Worm (Caenorhabditis elegans) whole organism, L2 larva: ENCODE measurements around the gene F40G12.5.

Experiments used
- F13H6.1 ChIP-seq: sonication (generic microtip); optimal IDR thresholded peaks from 2 replicates; lab custom pipeline; 2016; ENCODE audit warnings: missing genetic modification characterization, missing compliant biosample characterization
- R02D3.7 ChIP-seq: fragments of 150-350 bp; optimal IDR thresholded peaks from 2 replicates; lab custom pipeline; 2014; ENCODE audit warnings: missing biosample characterization, missing genetic modification characterization
- ZK546.5 ChIP-seq: sonication (generic microtip); optimal IDR thresholded peaks from 2 replicates; lab custom pipeline; 2017; ENCODE audit warnings: missing biosample characterization, missing genetic modification characterization
- alr-1 ChIP-seq: fragments of 150-350 bp; optimal IDR thresholded peaks from 2 replicates; lab custom pipeline; 2014; ENCODE audit warnings: missing biosample characterization, missing genetic modification characterization
- ama-1 ChIP-seq: fragments of 150-350 bp; optimal IDR thresholded peaks from 2 replicates; lab custom pipeline; 2018; ENCODE audit warnings: inconsistent platforms
- blmp-1 ChIP-seq: sonication (generic microtip); optimal IDR thresholded peaks from 2 replicates; lab custom pipeline; 2017; ENCODE audit warnings: missing genetic modification characterization, mild to moderate bottlenecking, missing compliant biosample characterization, antibody characterized with exemption, moderate library complexity; ENCODE audit not compliant: insufficient read depth
- ceh-82 ChIP-seq: fragments of 150-350 bp; optimal IDR thresholded peaks from 2 replicates; lab custom pipeline; 2014; ENCODE audit warnings: missing biosample characterization, missing genetic modification characterization
- crh-2 ChIP-seq: sonication (generic microtip); optimal IDR thresholded peaks from 2 replicates; lab custom pipeline; 2017; ENCODE audit warnings: missing biosample characterization, missing genetic modification characterization
- dmd-4 ChIP-seq: sonication (generic microtip); optimal IDR thresholded peaks from 2 replicates; lab custom pipeline; 2017; ENCODE audit warnings: missing biosample characterization, missing genetic modification characterization
- egl-27 ChIP-seq: sonication (generic microtip); optimal IDR thresholded peaks from 3 replicates; lab custom pipeline; 2017; ENCODE audit warnings: missing biosample characterization, missing genetic modification reagents, missing genetic modification characterization
- elt-1 ChIP-seq: fragments of 150-350 bp; optimal IDR thresholded peaks from 2 replicates; lab custom pipeline; 2014; ENCODE audit warnings: missing biosample characterization, missing genetic modification characterization
- elt-3 ChIP-seq: sonication (generic microtip); optimal IDR thresholded peaks from 2 replicates; lab custom pipeline; 2017; ENCODE audit warnings: missing biosample characterization, missing genetic modification characterization
- fos-1 ChIP-seq: fragments of 150-350 bp; optimal IDR thresholded peaks from 2 replicates; lab custom pipeline; 2014; ENCODE audit warnings: missing biosample characterization, missing genetic modification characterization
- gmeb-1 ChIP-seq: fragments of 150-350 bp; optimal IDR thresholded peaks from 2 replicates; lab custom pipeline; 2014; ENCODE audit warnings: missing biosample characterization, missing genetic modification characterization
- lin-13 ChIP-seq: fragments of 150-350 bp; optimal IDR thresholded peaks from 2 replicates; lab custom pipeline; 2014; ENCODE audit warnings: missing biosample characterization, missing genetic modification reagents, missing genetic modification characterization
- lin-39 ChIP-seq: fragments of 150-350 bp; optimal IDR thresholded peaks from 2 replicates; lab custom pipeline; 2014; ENCODE audit warnings: missing biosample characterization, missing genetic modification reagents, missing genetic modification characterization
- lsy-2 ChIP-seq, 2 experiments: fragments of 150-350 bp in 1 of 2; sonication (generic microtip) in 1 of 2; optimal IDR thresholded peaks; 2 replicates each; lab custom pipeline; 2014 to 2017; ENCODE audit warnings: missing biosample characterization in 2 of 2, missing genetic modification characterization in 2 of 2
- mbf-1 ChIP-seq: sonication (generic microtip); optimal IDR thresholded peaks from 2 replicates; lab custom pipeline; 2017; ENCODE audit warnings: missing biosample characterization, missing genetic modification characterization
- mdl-1 ChIP-seq, 2 experiments: fragments of 150-350 bp in 1 of 2; sonication (generic microtip) in 1 of 2; optimal IDR thresholded peaks; 2 replicates each; lab custom pipeline; 2017; ENCODE audit warnings: missing biosample characterization in 2 of 2, missing genetic modification characterization in 2 of 2
- nhr-10 ChIP-seq: sonication (generic microtip); optimal IDR thresholded peaks from 2 replicates; lab custom pipeline; 2017; ENCODE audit warnings: missing biosample characterization, missing genetic modification characterization
- nhr-11 ChIP-seq: fragments of 150-350 bp; optimal IDR thresholded peaks from 2 replicates; lab custom pipeline; 2014; ENCODE audit warnings: missing biosample characterization, missing genetic modification characterization
- nhr-12 ChIP-seq: fragments of 150-350 bp; optimal IDR thresholded peaks from 2 replicates; lab custom pipeline; 2014; ENCODE audit warnings: missing biosample characterization, missing genetic modification characterization
- nhr-129 ChIP-seq: fragments of 150-350 bp; optimal IDR thresholded peaks from 2 replicates; lab custom pipeline; 2014; ENCODE audit warnings: missing biosample characterization, missing genetic modification characterization
- nhr-21 ChIP-seq: fragments of 150-350 bp; optimal IDR thresholded peaks from 2 replicates; lab custom pipeline; 2014; ENCODE audit warnings: missing biosample characterization, missing genetic modification characterization
- nhr-23 ChIP-seq: fragments of 150-350 bp; optimal IDR thresholded peaks from 2 replicates; lab custom pipeline; 2014; ENCODE audit warnings: missing biosample characterization, missing genetic modification reagents, missing genetic modification characterization
- nhr-237 ChIP-seq: fragments of 150-350 bp; optimal IDR thresholded peaks from 2 replicates; lab custom pipeline; 2014; ENCODE audit warnings: missing biosample characterization, missing genetic modification characterization
- nhr-25 ChIP-seq: fragments of 150-350 bp; sonication (generic microtip); optimal IDR thresholded peaks from 3 replicates; lab custom pipeline; 2014; ENCODE audit warnings: missing biosample characterization, missing genetic modification characterization
- nhr-6 ChIP-seq: fragments of 150-350 bp; optimal IDR thresholded peaks from 2 replicates; lab custom pipeline; 2014; ENCODE audit warnings: missing biosample characterization, missing genetic modification characterization
- peb-1 ChIP-seq: fragments of 150-350 bp; optimal IDR thresholded peaks from 2 replicates; lab custom pipeline; 2014; ENCODE audit warnings: missing biosample characterization, missing genetic modification characterization
- sem-4 ChIP-seq: fragments of 150-350 bp; optimal IDR thresholded peaks from 2 replicates; lab custom pipeline; 2014; ENCODE audit warnings: missing biosample characterization, missing genetic modification reagents, missing genetic modification characterization
- sma-3 ChIP-seq: sonication (generic microtip); optimal IDR thresholded peaks from 2 replicates; lab custom pipeline; 2016; ENCODE audit warnings: missing genetic modification reagents, missing genetic modification characterization, missing compliant biosample characterization
- sma-9 ChIP-seq, 2 experiments: fragments of 150-350 bp in 1 of 2; sonication (generic microtip) in 1 of 2; optimal IDR thresholded peaks; 2 replicates each; lab custom pipeline; 2014 to 2016; ENCODE audit warnings: missing genetic modification characterization in 2 of 2, mild to moderate bottlenecking in 1 of 2, missing biosample characterization in 1 of 2, missing compliant biosample characterization in 1 of 2, missing genetic modification reagents in 1 of 2, moderate library complexity in 1 of 2
- snpc-4 ChIP-seq: fragments of 150-350 bp; optimal IDR thresholded peaks from 2 replicates; lab custom pipeline; 2014; ENCODE audit warnings: missing biosample characterization, missing genetic modification characterization
- unc-39 ChIP-seq: fragments of 150-350 bp; optimal IDR thresholded peaks from 2 replicates; lab custom pipeline; 2014; ENCODE audit warnings: missing biosample characterization, missing genetic modification characterization
- unc-55 ChIP-seq: fragments of 150-350 bp; sonication (generic microtip); optimal IDR thresholded peaks from 3 replicates; lab custom pipeline; 2014; ENCODE audit warnings: missing biosample characterization, missing genetic modification reagents, missing genetic modification characterization
- zag-1 ChIP-seq: fragments of 150-350 bp; optimal IDR thresholded peaks from 2 replicates; lab custom pipeline; 2014; ENCODE audit warnings: missing biosample characterization, missing genetic modification characterization
- ztf-1 ChIP-seq: fragments of 200-800 bp; sonication (Bioruptor generic); conservative IDR thresholded peaks from 2 replicates; pipeline ENCODE4 v1.3.6; 2022; ENCODE audit warnings: missing genetic modification characterization, missing compliant biosample characterization
- ztf-11 ChIP-seq: sonication (generic microtip); optimal IDR thresholded peaks from 2 replicates; lab custom pipeline; 2017; ENCODE audit warnings: missing biosample characterization, missing genetic modification characterization
- ztf-4 ChIP-seq: fragments of 150-350 bp; optimal IDR thresholded peaks from 2 replicates; lab custom pipeline; 2014; ENCODE audit warnings: missing biosample characterization, missing genetic modification characterization

Gene F40G12.5

ce11 chrV:14248654-14249053, 22.0 kb downstream of the F40G12.5 start, which contains the start of gene K02E11.6:
Gene K02E11.6 (plus strand): TSS chrV:14248802.
- TF ChIP-seq R02D3.7 (tag; lab: Kevin White, UChicago), result no peak
- TF ChIP-seq crh-2 (tag; lab: Kevin White, UChicago), result no peak
- no peak for TF ChIP-seq sma-3
- TF ChIP-seq sem-4 (tag; lab: Kevin White, UChicago), result no peak
- TF ChIP-seq F13H6.1 (tag; lab: Kevin White, UChicago), result no peak
- no peak for TF ChIP-seq nhr-6 (tag; lab: Kevin White, UChicago)
- no peak for TF ChIP-seq nhr-23 (tag; lab: Kevin White, UChicago)
- TF ChIP-seq mdl-1 (tag; optimal IDR thresholded peaks at IDR 0.05; lab: Kevin White, UChicago), result no peak
- TF ChIP-seq ztf-4, result no peak
- TF ChIP-seq nhr-129 (tag; lab: Kevin White, UChicago), result no peak
- no peak for TF ChIP-seq peb-1 (tag; lab: Kevin White, UChicago)
- no peak for TF ChIP-seq lin-13 (GFP tag; lab: Kevin White, UChicago)
- no peak for TF ChIP-seq lin-39 (tag; lab: Kevin White, UChicago)
- no peak for TF ChIP-seq nhr-10 (tag; lab: Kevin White, UChicago)
- TF ChIP-seq lsy-2 (tag; optimal IDR thresholded peaks at IDR 0.05; lab: Kevin White, UChicago), result no peak
- TF ChIP-seq elt-1 (tag; lab: Kevin White, UChicago), result no peak
- no peak for TF ChIP-seq blmp-1
- TF ChIP-seq, all 48 proteins: peak for 0

DNA sequence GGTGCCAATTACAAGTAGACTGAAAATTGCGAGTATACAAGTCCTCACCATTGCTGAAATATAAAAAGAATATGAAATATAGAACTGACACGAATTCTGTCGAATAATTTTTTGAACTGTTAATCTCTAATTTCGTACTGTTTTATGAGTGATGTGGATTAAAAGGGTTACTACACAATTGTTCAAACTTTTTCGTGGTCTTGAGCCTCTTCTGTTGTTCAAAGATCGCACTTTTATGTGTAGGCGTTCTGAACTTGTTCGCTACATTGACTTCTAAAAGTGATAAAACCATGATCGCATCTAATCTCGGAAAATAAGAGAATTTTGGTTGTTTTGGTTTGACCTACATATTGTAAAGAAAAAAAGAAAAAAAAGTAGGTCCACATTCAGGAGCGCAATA, 22.6 kb downstream of the F40G12.5 start, which contains the start of gene K02E11.4:
TSS of gene K02E11.4 (minus strand) at position 101 of the 400 bp plus-strand sequence.
- TF ChIP-seq nhr-12 (tag; lab: Kevin White, UChicago) (no peak), snpc-4 (no peak), ZK546.5 (tag; lab: Kevin White, UChicago) (no peak), alr-1 (tag; lab: Kevin White, UChicago) (no peak), R02D3.7 (tag; lab: Kevin White, UChicago) (no peak), fos-1 (tag; lab: Kevin White, UChicago) (no peak), mdl-1 (tag; optimal IDR thresholded peaks at IDR 0.05; lab: Kevin White, UChicago) (no peak), egl-27 (tag; lab: Kevin White, UChicago) (no peak), unc-39 (tag; lab: Kevin White, UChicago) (no peak), gmeb-1 (tag; lab: Kevin White, UChicago) (no peak), crh-2 (tag; lab: Kevin White, UChicago) (no peak), ceh-82 (no peak), sma-9 (GFP tag; optimal IDR thresholded peaks at IDR 0.05; lab: Kevin White, UChicago) (no peak), sma-9 (tag; optimal IDR thresholded peaks at IDR 0.05; lab: Kevin White, UChicago) (no peak)

ce11 chrV:14246761-14247160, 23.9 kb downstream of the F40G12.5 start, which contains the start of gene K02E11.3:
Gene K02E11.3 (minus strand): TSS chrV:14246861.
- TF ChIP-seq nhr-21 (tag; lab: Kevin White, UChicago) (no peak), egl-27 (tag; lab: Kevin White, UChicago) (no peak), nhr-25 (tag; lab: Kevin White, UChicago) (no peak), mbf-1 (no peak), R02D3.7 (tag; lab: Kevin White, UChicago) (no peak), nhr-11 (tag; lab: Kevin White, UChicago) (no peak), ztf-11 (no peak)

DNA sequence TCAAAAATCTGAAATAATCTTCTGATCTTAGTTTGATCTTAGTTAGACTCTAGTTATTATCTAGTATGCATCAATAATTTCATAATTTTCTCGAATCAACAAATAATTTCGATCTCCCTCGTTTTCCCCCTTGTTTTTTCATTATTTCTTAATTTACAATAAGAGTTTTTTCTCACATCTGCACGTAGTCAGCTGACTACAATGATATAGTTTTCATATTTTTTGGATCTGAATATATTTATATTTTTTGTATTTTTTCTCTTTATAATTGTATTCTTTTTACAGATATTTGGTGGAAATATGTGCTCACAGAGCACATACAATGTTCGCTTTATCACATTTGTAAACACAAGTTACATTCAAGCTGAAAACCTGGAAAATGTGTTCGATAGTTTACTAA, 26.7 kb downstream of the F40G12.5 start, which contains the start of gene sre-7:
TSS of gene sre-7 (plus strand) at position 301 of the 400 bp plus-strand sequence.
- no peak for TF ChIP-seq fos-1 (tag; lab: Kevin White, UChicago)
- no peak for TF ChIP-seq unc-55 (GFP tag; lab: Kevin White, UChicago)
- TF ChIP-seq nhr-237 (tag; lab: Kevin White, UChicago), result no peak
- TF ChIP-seq elt-3 (tag; lab: Kevin White, UChicago), result no peak
- no peak for TF ChIP-seq dmd-4
- TF ChIP-seq egl-27 (tag; lab: Kevin White, UChicago), result no peak
- TF ChIP-seq lin-13 (GFP tag; lab: Kevin White, UChicago), result no peak
- TF ChIP-seq ztf-1, result no peak
- no peak for TF ChIP-seq peb-1 (tag; lab: Kevin White, UChicago)
- no peak for TF ChIP-seq ama-1
- no peak for TF ChIP-seq zag-1 (tag; lab: Kevin White, UChicago)
- no peak for TF ChIP-seq blmp-1
- TF ChIP-seq, all 48 proteins: peak for 0
